Worm (Caenorhabditis elegans): ENCODE measurements around the gene nspg-13.

DNA sequence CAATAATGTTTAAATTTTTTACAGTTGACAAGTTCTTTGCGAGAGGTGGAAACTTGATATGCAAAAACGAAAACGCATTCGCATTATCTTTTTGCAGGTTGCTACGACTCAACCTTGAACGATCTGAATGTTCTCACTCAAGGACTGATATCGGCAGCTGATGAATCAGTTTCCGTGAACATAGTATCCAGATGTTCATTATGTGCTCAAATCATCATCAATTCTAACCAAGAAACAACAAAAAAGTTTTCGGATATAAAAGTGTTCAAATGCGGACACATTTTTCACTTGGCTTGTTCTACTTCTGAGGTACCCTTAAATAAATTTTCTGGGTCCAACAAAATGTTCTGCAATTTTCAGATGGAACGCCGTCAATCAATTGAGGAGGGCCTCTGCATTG, 34.1 kb downstream of the nspg-13 start:
- TF ChIP-seq nhr-71 (tag; optimal IDR thresholded peaks at IDR 0.05): no peak
- TF ChIP-seq ama-1 (optimal IDR thresholded peaks at IDR 0.05): no peak
- TF ChIP-seq sptf-1 (tag; optimal IDR thresholded peaks at IDR 0.05): no peak
- no peak for TF ChIP-seq elt-2 (tag; optimal IDR thresholded peaks at IDR 0.05)
- TF ChIP-seq egl-27 (tag; optimal IDR thresholded peaks at IDR 0.05): no peak
- no peak for TF ChIP-seq efl-1 (optimal IDR thresholded peaks at IDR 0.05)
- TF ChIP-seq efl-1 (GFP tag; optimal IDR thresholded peaks at IDR 0.05 in 1 of 2): no peak
- no peak for TF ChIP-seq nhr-84 (tag; optimal IDR thresholded peaks at IDR 0.05)
- TF ChIP-seq elt-3 (tag; optimal IDR thresholded peaks at IDR 0.05): no peak
- TF ChIP-seq tbx-2 (tag; optimal IDR thresholded peaks at IDR 0.05): no peak
- TF ChIP-seq ceh-90 (tag; optimal IDR thresholded peaks at IDR 0.05): no peak
- no peak for TF ChIP-seq alr-1 (tag; optimal IDR thresholded peaks at IDR 0.05; ENCODE audit: borderline replicate concordance)
- TF ChIP-seq ztf-11 (tag; optimal IDR thresholded peaks at IDR 0.05): no peak
- no peak for TF ChIP-seq aha-1 (tag; optimal IDR thresholded peaks at IDR 0.05)

Data from whole organism, L1 larva.